Fruit fly (Drosophila melanogaster): Measurements from ENCODE around the gene CG14422.
A peak's percentile ranks its signal among the peaks of the same experiment; 100 is the strongest.

The CG14422 gene

dm6 chrX:2984902-2985772, 42.0 kb downstream of the CG14422 start (continued):
- TF ChIP-seq CG6276 (GFP tag; optimal IDR thresholded peaks at IDR 0.05) (no peak), topi (GFP tag; optimal IDR thresholded peaks at IDR 0.05) (peak; percentile 86), svp (GFP tag) (peak; percentile 88), fkh (GFP tag; optimal IDR thresholded peaks at IDR 0.05) (no peak), Hr38 (GFP tag; optimal IDR thresholded peaks at IDR 0.05) (no peak), CG3919 (GFP tag; optimal IDR thresholded peaks at IDR 0.05) (peak; percentile 77), CG3032 (tag; optimal IDR thresholded peaks at IDR 0.05) (peak; percentile 87), CG10631 (GFP tag; optimal IDR thresholded peaks at IDR 0.05) (peak; percentile 81), spab (GFP tag; optimal IDR thresholded peaks at IDR 0.05) (peak; percentile 73), Sox102F (GFP tag; optimal IDR thresholded peaks at IDR 0.05) (peak; percentile 82)

- TF ChIP-seq dac (GFP tag; optimal IDR thresholded peaks at IDR 0.05) = no peak
- no peak for TF ChIP-seq Blimp-1 (GFP tag; optimal IDR thresholded peaks at IDR 0.05)
- TF ChIP-seq CG8319 (GFP tag; optimal IDR thresholded peaks at IDR 0.05) = no peak
- TF ChIP-seq CG34406 (GFP tag; optimal IDR thresholded peaks at IDR 0.05) = no peak
- TF ChIP-seq CG11902 (GFP tag; optimal IDR thresholded peaks at IDR 0.05) = no peak
- no peak for TF ChIP-seq CG4318 (GFP tag; optimal IDR thresholded peaks at IDR 0.05)
- TF ChIP-seq Met (GFP tag; optimal IDR thresholded peaks at IDR 0.05) = no peak
- TF ChIP-seq eg (GFP tag; IDR thresholded peaks at IDR 0.05) = no peak
- no peak for TF ChIP-seq Eip75B (GFP tag; optimal IDR thresholded peaks at IDR 0.05)
- no peak for TF ChIP-seq CG3919 (GFP tag; optimal IDR thresholded peaks at IDR 0.05)
- no peak for TF ChIP-seq CG7368 (GFP tag; optimal IDR thresholded peaks at IDR 0.05)
- no peak for TF ChIP-seq spab (GFP tag; optimal IDR thresholded peaks at IDR 0.05)
- TF ChIP-seq Sox15 (GFP tag; optimal IDR thresholded peaks at IDR 0.05) = no peak
- no peak for TF ChIP-seq CG31627 (GFP tag; optimal IDR thresholded peaks at IDR 0.05)
- no peak for TF ChIP-seq CG6163 (GFP tag; IDR thresholded peaks at IDR 0.05)
- TF ChIP-seq Smox (GFP tag; optimal IDR thresholded peaks at IDR 0.05) = no peak
- TF ChIP-seq CG15336 (GFP tag; IDR thresholded peaks at IDR 0.05) = no peak
- TF ChIP-seq net (GFP tag; optimal IDR thresholded peaks at IDR 0.05) = no peak
- TF ChIP-seq cyc (GFP tag; optimal IDR thresholded peaks at IDR 0.05) = no peak
- TF ChIP-seq acj6 (GFP tag; optimal IDR thresholded peaks at IDR 0.05) = no peak
These were observed 44.1 kb downstream of the CG14422 start for dm6 chrX:2987320-2987719.

DNA sequence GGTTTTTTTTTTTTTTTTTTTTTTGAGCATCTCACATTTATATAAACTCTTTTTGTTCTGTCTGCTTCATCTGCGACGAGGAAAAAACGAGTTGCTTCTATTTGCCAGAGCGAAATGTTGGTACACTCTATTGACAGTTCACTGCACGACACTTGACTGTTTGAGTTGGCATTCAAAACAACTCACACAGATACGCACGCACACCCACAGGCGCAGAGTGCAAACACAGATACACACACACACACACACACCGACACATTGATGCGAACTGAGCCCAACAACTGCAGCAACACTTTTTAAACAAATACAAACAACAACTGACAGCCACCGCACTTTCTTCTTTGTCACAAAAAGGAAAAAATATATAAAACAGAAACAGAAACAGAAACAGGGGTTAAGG, 46.1 kb downstream of the CG14422 start:
- no peak for TF ChIP-seq CG3919 (GFP tag; optimal IDR thresholded peaks at IDR 0.05)
- peak; percentile 14 for TF ChIP-seq Eip78C (GFP tag)
- peak; percentile 64 for TF ChIP-seq fkh (GFP tag; optimal IDR thresholded peaks at IDR 0.05)
- no peak for TF ChIP-seq CG11762 (GFP tag; optimal IDR thresholded peaks at IDR 0.05; ENCODE audit: insufficient read depth)
- no peak for TF ChIP-seq Eip93F (GFP tag; optimal IDR thresholded peaks at IDR 0.05)
- TF ChIP-seq CG10669 (GFP tag; optimal IDR thresholded peaks at IDR 0.05) = no peak
- no peak for TF ChIP-seq CG6808 (GFP tag; optimal IDR thresholded peaks at IDR 0.05)
- no peak for TF ChIP-seq CG7368 (GFP tag; optimal IDR thresholded peaks at IDR 0.05)
- TF ChIP-seq Sox14 (GFP tag; optimal IDR thresholded peaks at IDR 0.05) = no peak
- TF ChIP-seq CG4318 (GFP tag; optimal IDR thresholded peaks at IDR 0.05) = no peak
- no peak for TF ChIP-seq CG8119 (GFP tag; IDR thresholded peaks at IDR 0.05)

- TF ChIP-seq ss (GFP tag; optimal IDR thresholded peaks at IDR 0.05) (no peak), CG8632 (GFP tag; optimal IDR thresholded peaks at IDR 0.05) (no peak), pdm3 (GFP tag; optimal IDR thresholded peaks at IDR 0.05) (no peak), eg (GFP tag; IDR thresholded peaks at IDR 0.05) (no peak), CG11762 (GFP tag; optimal IDR thresholded peaks at IDR 0.05; ENCODE audit: insufficient read depth) (no peak), CG1621 (tag; optimal IDR thresholded peaks at IDR 0.05) (no peak), CG34406 (GFP tag; optimal IDR thresholded peaks at IDR 0.05) (peak; percentile 1), CG7368 (GFP tag; optimal IDR thresholded peaks at IDR 0.05) (no peak), CG10669 (GFP tag; optimal IDR thresholded peaks at IDR 0.05) (no peak), CG8319 (GFP tag; optimal IDR thresholded peaks at IDR 0.05) (no peak), fkh (GFP tag; optimal IDR thresholded peaks at IDR 0.05) (no peak), CG6792 (GFP tag; optimal IDR thresholded peaks at IDR 0.05) (no peak), CG32006 (GFP tag; optimal IDR thresholded peaks at IDR 0.05) (peak; percentile 14), topi (GFP tag; optimal IDR thresholded peaks at IDR 0.05) (no peak), fd85E (GFP tag; optimal IDR thresholded peaks at IDR 0.05) (no peak), net (GFP tag; optimal IDR thresholded peaks at IDR 0.05) (no peak), Met (GFP tag; optimal IDR thresholded peaks at IDR 0.05) (no peak), Sox102F (GFP tag; optimal IDR thresholded peaks at IDR 0.05) (no peak), Blimp-1 (GFP tag; optimal IDR thresholded peaks at IDR 0.05) (peak; percentile 85), CG16779 (tag; optimal IDR thresholded peaks at IDR 0.05) (no peak), Gug (GFP tag; IDR thresholded peaks at IDR 0.05) (no peak), Sox14 (GFP tag; optimal IDR thresholded peaks at IDR 0.05) (no peak)
These were observed 47.8 kb downstream of the CG14422 start for dm6 chrX:2990952-2991351.
